Worm (Caenorhabditis elegans) whole organism, early embryonic: Measurements from ENCODE around the gene fem-1.

ENCODE experiments used
- B0310.2 ChIP-seq: sonication (generic microtip); optimal IDR thresholded peaks from 2 replicates; lab custom pipeline; 2016; ENCODE audit warnings: mild to moderate bottlenecking, missing genetic modification characterization, missing compliant biosample characterization
- F13C5.2 ChIP-seq: sonication (generic microtip); optimal IDR thresholded peaks from 2 replicates; lab custom pipeline; 2017; ENCODE audit warnings: mild to moderate bottlenecking, missing genetic modification characterization, inconsistent platforms, missing compliant biosample characterization
- aly-1 ChIP-seq: sonication (generic microtip); optimal IDR thresholded peaks from 2 replicates; lab custom pipeline; 2016; ENCODE audit warnings: missing genetic modification characterization, missing compliant biosample characterization
- ama-1 ChIP-seq: fragments of 150-350 bp; optimal IDR thresholded peaks from 2 replicates; lab custom pipeline; 2014
- ceh-13 ChIP-seq: fragments of 200-800 bp; sonication (Bioruptor generic); optimal IDR thresholded peaks from 2 replicates; lab custom pipeline; 2018; ENCODE audit warnings: mild to moderate bottlenecking, missing genetic modification characterization, missing compliant biosample characterization
- ceh-36 ChIP-seq: sonication (generic microtip); optimal IDR thresholded peaks from 2 replicates; lab custom pipeline; 2016; ENCODE audit warnings: missing genetic modification characterization, inconsistent platforms, missing compliant biosample characterization
- ets-7 ChIP-seq: sonication (generic microtip); optimal IDR thresholded peaks from 2 replicates; lab custom pipeline; 2016; ENCODE audit warnings: missing genotype, missing genetic modification characterization, missing compliant biosample characterization
- flt-1 ChIP-seq: fragments of 200-800 bp; sonication (Bioruptor generic); IDR thresholded peaks from 2 replicates; pipeline ENCODE4 v1.3.6; 2022; ENCODE audit warnings: missing genetic modification characterization, missing compliant biosample characterization
- hmbx-1 ChIP-seq: sonication (generic microtip); optimal IDR thresholded peaks from 2 replicates; lab custom pipeline; 2016; ENCODE audit warnings: mild to moderate bottlenecking, missing genetic modification characterization, missing compliant biosample characterization
- hmg-4 ChIP-seq: fragments of 200-800 bp; sonication (Bioruptor generic); optimal IDR thresholded peaks from 2 replicates; lab custom pipeline; 2018; ENCODE audit warnings: mild to moderate bottlenecking, missing genetic modification characterization, missing compliant biosample characterization
- hnd-1 ChIP-seq: sonication (generic microtip); optimal IDR thresholded peaks from 2 replicates; lab custom pipeline; 2016; ENCODE audit warnings: missing genetic modification characterization, missing compliant biosample characterization
- pes-1 ChIP-seq: fragments of 200-800 bp; sonication (Bioruptor generic); IDR thresholded peaks from 2 replicates; pipeline ENCODE4 v1.3.6; 2022; ENCODE audit warnings: missing genetic modification reagents, missing genetic modification characterization, missing compliant biosample characterization
- sea-1 ChIP-seq: fragments of 200-800 bp; sonication (Bioruptor generic); conservative IDR thresholded peaks from 2 replicates; pipeline ENCODE4 v1.3.6; 2022; ENCODE audit warnings: missing genetic modification characterization, missing compliant biosample characterization
- tbx-37 ChIP-seq: fragments of 200-800 bp; sonication (Bioruptor generic); conservative IDR thresholded peaks from 2 replicates; pipeline ENCODE4 v1.3.6; 2022; ENCODE audit warnings: missing genetic modification reagents, missing genetic modification characterization, missing compliant biosample characterization

DNA sequence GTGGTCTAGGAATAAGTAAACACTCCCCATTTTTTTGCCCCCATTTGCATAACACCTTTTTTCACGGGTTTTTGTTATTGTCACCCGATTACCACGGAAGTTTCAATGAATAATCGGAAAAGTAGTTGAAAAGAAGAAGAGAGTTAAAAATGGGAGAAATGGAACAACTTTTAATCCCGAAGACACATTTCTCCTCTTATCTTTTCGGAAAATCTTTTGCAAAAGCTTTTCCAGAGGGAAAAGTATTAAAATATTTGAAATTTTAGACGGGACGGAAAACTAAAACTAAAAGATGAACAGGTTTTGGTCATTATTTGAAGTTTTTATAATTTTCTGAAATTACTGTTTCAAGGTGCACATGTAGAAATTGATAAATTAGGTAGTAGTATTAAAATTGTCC is 18.7 kb downstream of the fem-1 start:
- TF ChIP-seq ets-7 (tag; lab: Kevin White, UChicago) (no peak), ceh-13 (GFP tag; lab: Kevin White, UChicago) (no peak), ama-1 (lab: Kevin White, UChicago) (no peak), pes-1 (GFP tag; lab: Robert Waterston, UW) (no peak), B0310.2 (tag; lab: Kevin White, UChicago) (no peak), ceh-36 (tag; lab: Kevin White, UChicago) (no peak), aly-1 (tag; lab: Kevin White, UChicago) (no peak), F13C5.2 (tag; lab: Kevin White, UChicago) (no peak), hnd-1 (no peak), sea-1 (no peak), tbx-37 (GFP tag; lab: Robert Waterston, UW) (no peak), hmg-4 (GFP tag; lab: Kevin White, UChicago) (no peak), hmbx-1 (tag; lab: Kevin White, UChicago) (no peak), flt-1 (GFP tag; lab: Robert Waterston, UW) (no peak)
